Worm (Caenorhabditis elegans): Measurements from ENCODE around the gene Y41C4A.22.

The Y41C4A.22 gene

ce11 chrIII:11740868-11741267, 45.8 kb downstream of the Y41C4A.22 start:
- no peak for TF ChIP-seq mdl-1 (tag; optimal IDR thresholded peaks at IDR 0.05)
- TF ChIP-seq fkh-2 (tag; optimal IDR thresholded peaks at IDR 0.05), result no peak
- TF ChIP-seq nhr-77 (tag; optimal IDR thresholded peaks at IDR 0.05), result no peak
- peak; percentile 8 for TF ChIP-seq nhr-25 (tag; optimal IDR thresholded peaks at IDR 0.05)
- no peak for TF ChIP-seq lsy-12 (tag; optimal IDR thresholded peaks at IDR 0.05)
- peak; percentile 73 for TF ChIP-seq pha-4 (tag; optimal IDR thresholded peaks at IDR 0.05)

ce11 chrIII:11742191-11742590, 47.1 kb downstream of the Y41C4A.22 start:
- TF ChIP-seq mml-1 (tag; optimal IDR thresholded peaks at IDR 0.05), result no peak
- no peak for TF ChIP-seq R02D3.7 (tag; optimal IDR thresholded peaks at IDR 0.05)
- TF ChIP-seq nhr-23 (tag; optimal IDR thresholded peaks at IDR 0.05), result no peak
- no peak for TF ChIP-seq lsy-12 (tag; optimal IDR thresholded peaks at IDR 0.05)
- TF ChIP-seq unc-39 (tag; optimal IDR thresholded peaks at IDR 0.05), result no peak
- no peak for TF ChIP-seq nhr-43 (tag; optimal IDR thresholded peaks at IDR 0.05; ENCODE audit: poor library complexity, severe bottlenecking)
- no peak for TF ChIP-seq lin-15B (tag; optimal IDR thresholded peaks at IDR 0.05)
- TF ChIP-seq nhr-67 (tag; optimal IDR thresholded peaks at IDR 0.05), result no peak
- no peak for TF ChIP-seq pqm-1 (tag; optimal IDR thresholded peaks at IDR 0.05)
- no peak for TF ChIP-seq skn-1 (tag; optimal IDR thresholded peaks at IDR 0.05)
- TF ChIP-seq tbx-2 (tag; optimal IDR thresholded peaks at IDR 0.05), result no peak
- TF ChIP-seq nhr-28 (tag; optimal IDR thresholded peaks at IDR 0.05), result no peak
- no peak for TF ChIP-seq sea-2 (GFP tag; optimal IDR thresholded peaks at IDR 0.05)
- TF ChIP-seq egl-5 (tag; optimal IDR thresholded peaks at IDR 0.05), result no peak
- no peak for TF ChIP-seq ztf-4 (tag; optimal IDR thresholded peaks at IDR 0.05)
- TF ChIP-seq nhr-76 (tag; optimal IDR thresholded peaks at IDR 0.05), result no peak
- TF ChIP-seq ceh-82 (tag; optimal IDR thresholded peaks at IDR 0.05), result no peak
- TF ChIP-seq zag-1 (tag; optimal IDR thresholded peaks at IDR 0.05), result no peak
- no peak for TF ChIP-seq nhr-12 (tag; optimal IDR thresholded peaks at IDR 0.05)

Data from whole organism, L3 larva.